Fruit fly (Drosophila melanogaster): Measurements from ENCODE around the gene GatB.

The GatB gene

DNA sequence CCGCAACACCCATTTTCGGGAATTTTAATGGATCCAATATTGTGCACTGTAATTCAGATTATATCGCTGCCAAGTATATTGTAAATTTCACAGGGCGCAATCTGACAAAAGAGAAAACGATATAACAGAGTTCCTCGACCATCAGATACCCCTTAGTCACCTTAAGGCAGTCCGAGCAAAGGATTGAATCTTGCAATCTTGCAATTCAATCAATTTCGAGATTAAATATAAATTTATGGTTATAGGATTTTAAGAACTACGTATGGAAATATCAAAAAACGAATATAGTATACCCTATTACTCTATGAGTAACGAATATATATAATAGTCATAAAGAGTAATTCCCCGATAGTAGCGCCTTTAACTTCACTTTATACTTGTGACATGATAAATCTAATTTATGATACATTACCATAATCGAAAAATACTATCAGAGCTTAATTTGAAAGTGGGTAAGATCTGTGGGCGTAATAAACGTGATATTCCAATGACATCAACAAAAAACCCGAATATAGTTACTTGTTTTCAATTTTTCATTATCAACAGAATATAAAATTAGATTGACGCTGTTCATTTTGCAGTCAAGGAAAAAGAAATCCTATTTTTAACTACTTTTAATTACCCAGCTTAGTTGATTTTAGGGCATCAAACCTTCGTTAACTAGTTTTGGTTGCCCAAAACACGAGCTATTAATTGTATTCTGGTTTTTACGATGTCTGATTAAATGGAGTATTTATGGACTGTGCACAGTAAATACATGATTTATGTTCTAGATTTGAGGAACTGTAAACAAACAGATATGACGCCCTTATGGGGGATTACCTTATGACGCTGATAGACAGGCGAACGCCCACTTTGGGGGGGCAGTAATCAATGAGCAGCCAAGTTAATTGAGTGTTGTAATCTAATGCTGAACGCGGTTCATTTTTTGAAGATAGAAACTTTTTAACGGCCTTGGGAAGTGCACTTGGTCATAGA lies 8.7 kb upstream of the GatB start:
- TF ChIP-seq noc (tag; optimal IDR thresholded peaks at IDR 0.05) = peak; percentile 85

DNA sequence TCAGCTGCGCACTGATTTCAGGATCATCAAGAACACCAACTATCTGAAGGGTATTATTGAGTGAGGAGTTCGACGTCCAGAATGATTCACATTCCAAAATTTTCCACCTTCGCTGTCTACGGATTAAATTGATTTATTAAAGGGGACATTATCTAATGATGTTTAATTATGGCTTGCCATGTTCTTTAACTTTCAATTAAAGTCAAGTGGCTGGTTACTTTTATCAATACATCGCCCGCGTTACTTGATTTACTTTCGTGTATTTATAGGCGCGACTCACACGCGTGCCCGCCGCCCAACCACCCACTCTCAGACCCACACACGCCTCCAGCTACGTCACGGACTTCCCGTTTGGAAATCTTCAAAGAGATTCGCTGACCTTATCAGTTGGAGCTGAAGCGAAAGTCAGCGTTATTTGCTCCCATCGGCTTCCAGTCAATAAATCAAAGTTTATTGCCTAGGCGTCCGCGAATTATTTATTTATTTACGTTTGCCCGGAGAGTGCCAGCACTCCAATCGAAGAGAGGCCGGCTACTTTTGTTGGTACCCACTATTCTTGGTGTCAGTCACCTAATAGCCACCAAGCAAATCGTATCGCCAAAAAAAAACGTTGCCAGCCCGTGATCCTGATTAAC lies 7.4 kb upstream of the GatB start, which contains the start of gene Npc2f:
Gene Npc2f (plus strand): TSS at position 585 of the 635 bp plus-strand sequence.
- TF ChIP-seq noc (tag; optimal IDR thresholded peaks at IDR 0.05) = peak; percentile 94

DNA sequence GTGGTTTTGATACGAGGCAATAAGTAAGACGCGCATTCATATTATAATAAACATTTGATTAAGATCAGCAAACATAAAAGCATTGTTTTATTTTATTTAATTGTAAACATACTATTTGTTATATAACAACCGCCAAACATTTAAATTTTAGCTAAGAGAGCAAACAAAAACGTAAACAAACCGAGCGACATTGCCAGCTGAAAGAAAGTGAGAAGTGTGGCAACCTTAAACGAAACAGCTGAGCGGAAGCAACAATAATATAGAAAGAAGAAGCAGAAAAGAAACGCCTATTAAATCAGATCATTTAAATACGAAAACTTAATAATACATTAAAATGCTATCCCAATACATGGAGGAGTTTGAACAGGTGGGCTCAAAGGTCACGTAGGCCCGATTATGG lies 4.5 kb upstream of the GatB start, which contains the start of gene Sec10:
Gene Sec10 (plus strand): TSS at position 252 of the 400 bp plus-strand sequence.
- no peak for TF ChIP-seq noc (tag; optimal IDR thresholded peaks at IDR 0.05)

DNA sequence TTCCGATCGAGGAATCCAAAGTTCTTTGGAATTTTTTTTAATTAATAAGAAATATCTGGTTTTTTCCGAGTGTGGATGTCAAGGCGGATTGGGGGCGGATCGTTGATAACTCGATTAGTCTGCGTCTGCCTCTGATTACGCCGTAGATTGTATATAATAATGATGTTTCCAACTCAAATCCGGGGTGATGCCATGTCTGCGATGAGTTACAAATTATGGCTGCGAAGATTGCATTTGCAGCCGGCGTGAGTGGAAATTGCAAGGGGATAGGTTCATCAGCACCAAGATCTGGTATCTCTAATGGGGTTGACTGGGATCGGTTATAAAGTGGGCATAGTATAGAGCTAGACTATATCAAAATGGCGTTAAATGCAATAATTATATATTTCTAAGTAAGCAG lies 7.7 kb downstream of the GatB start:
- no peak for TF ChIP-seq noc (tag; optimal IDR thresholded peaks at IDR 0.05)

DNA sequence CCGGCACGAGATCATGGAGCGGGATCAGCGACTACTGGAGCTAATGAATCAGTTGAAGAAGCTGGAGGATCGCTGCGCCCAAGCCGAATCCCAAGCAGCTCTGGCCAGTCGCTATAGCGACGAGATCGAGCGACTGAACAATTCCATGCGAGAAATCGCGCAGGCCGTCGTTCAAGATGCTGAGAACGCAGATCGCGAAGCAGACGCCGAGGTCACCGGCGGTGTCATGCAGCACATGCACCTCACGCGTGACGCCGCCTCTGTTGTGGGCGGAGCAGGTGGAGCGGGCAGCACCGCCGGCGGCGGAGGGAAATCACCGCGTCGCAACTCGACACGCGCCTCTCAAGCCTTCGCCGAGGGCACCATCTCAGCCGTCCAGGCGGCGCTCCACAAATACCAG lies 8.4 kb downstream of the GatB start:
- TF ChIP-seq noc (tag; optimal IDR thresholded peaks at IDR 0.05) = no peak

DNA sequence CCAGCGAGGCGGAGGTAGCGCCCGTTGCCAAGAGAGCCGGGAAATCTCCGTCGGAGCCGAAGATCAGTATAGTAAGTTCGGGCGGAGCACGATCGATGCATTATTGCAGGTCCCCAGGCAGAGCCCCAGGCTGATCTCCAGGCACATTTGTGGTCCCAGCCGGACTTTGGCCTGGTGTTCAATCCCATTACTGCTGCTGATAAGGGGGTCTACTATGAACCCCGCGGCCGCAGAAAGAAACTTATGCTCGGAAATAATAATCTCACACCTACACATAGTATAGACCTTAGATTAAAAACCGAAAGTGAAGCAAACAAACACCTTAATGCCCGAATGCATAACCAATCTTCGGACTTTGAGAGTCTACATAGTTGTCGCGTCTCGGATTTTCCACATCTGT lies 13.1 kb downstream of the GatB start:
- peak; percentile 37 for TF ChIP-seq noc (tag; optimal IDR thresholded peaks at IDR 0.05)

DNA sequence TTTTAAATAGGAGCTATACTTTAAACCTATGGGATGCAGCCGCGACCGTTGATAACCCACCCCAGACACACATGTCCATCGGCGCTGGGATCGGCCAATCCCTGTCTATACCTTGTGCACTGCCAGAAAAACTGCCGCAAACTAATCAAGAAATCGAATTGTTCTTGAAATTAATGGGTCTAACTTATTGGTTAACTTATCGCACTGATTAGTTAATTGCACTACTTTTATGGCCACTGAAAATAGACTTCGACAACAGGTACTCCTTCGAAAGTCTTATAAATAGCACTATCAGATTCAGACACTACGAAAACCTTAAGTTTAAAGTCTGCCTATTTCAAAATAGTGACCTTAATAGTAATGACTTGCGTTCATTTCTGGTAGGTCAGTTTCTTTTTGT lies 13.9 kb downstream of the GatB start, which contains the start of gene CG13607:
Gene CG13607 (minus strand): TSS at position 143 of the 400 bp plus-strand sequence.
- TF ChIP-seq noc (tag; optimal IDR thresholded peaks at IDR 0.05) = no peak

DNA sequence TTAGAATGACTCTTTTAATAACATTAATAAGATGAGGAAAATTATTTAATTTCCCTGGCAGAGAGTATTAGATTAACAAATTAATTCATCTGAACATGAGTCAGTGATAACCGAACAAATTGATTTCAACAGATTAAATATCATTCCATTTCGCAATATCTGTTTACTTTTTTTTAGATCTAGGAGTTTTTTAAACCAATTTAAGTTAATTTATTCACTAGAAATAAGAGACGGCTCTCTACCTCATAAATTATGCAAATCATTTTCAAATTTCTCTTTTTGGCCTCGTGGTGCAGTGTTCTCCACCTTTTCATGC lies 17.0 kb downstream of the GatB start, which contains the start of gene Root:
Gene Root (plus strand): TSS at position 217 of the 316 bp plus-strand sequence.
- no peak for TF ChIP-seq noc (tag; optimal IDR thresholded peaks at IDR 0.05)

DNA sequence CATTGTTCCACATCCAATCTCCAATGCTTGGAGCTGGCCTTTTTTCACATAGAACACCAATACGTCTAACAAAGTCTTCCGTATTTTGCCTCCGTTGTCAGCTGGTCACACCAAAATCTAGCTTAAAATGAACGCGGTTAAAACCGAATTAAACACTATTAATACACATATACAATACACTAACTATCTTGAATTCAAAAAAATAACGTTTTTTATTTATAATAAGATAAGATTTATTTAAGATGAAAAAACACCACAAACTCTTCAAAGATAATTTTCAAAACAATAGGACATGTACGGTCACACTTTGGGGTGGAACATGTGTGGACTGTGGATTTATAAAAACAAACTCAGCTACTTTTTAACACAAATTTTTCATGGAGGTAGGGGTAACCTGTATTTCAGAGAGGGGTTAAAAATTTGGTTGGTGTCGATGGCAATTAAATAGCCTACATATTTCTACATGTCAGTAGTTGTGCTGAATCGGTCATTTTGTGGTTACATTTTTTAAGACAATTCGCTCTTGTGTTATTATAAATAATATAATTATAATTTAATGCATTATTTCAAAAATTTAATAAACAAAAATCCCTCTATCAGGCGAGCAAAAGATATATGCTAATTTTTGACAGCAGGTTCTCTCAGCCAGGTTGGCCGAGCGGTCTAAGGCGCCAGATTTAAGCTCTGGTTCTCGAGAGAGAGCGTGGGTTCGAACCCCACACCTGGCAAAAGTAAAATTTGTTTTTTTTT lies 17.6 kb downstream of the GatB start, which contains the start of gene CG13605:
Gene CG13605 (minus strand): TSS at position 70 of the 750 bp plus-strand sequence.
- peak; percentile 67 for TF ChIP-seq noc (tag; optimal IDR thresholded peaks at IDR 0.05)

DNA sequence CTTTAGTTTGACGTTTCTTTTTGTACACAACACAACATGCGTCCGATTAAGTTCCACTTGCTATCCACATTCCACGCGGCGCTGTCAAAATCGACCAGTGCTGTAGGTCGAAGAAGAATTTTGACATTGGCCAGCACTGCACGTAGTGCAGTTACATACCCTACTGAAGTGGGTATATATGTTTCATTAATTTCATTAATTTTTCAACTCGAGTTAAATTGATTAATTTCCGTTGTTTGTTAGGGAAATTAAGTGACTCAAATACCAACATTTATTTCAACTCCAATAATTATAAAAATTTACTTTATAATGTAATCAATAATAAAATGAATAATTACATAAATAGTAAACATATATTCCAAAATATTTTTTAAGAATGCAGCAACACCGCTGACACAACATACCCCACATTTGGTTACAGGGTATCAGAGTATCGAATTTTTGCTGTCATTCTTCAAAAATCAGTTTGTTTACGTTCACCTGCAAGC lies 21.1 kb downstream of the GatB start, which contains the start of the genes eIF4EHP and CG18428:
Gene eIF4EHP (minus strand): TSS at position 59 of the 488 bp plus-strand sequence.
Gene CG18428 (plus strand): TSS at position 435 of the 488 bp plus-strand sequence.
- peak; percentile 100 for TF ChIP-seq noc (tag; optimal IDR thresholded peaks at IDR 0.05)

DNA sequence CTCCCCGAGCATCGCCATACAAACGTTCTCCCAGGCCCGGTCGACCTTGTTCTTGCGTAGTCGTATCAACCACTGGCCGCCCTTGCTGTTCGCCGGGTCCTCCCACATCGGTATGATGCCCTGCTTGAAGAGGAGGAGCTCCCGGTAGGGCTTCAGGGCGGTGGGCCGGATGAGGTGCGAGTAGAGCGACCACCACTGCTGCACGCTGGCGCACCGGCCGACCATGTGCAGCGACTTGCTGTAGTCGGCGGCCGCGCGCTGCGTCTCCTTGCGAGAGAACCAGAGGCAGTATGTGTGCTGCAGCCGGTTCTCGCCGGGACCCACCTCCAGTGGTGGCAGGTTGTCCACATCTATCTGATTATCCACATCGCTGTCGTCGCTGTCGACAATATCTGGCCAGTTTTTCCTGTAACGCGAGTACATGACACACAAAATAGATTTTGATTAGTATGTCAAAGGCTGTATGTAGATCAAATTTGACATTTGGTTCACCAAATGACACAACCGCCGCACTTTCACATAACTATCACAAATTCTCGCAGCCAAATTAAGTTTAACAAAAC lies 23.1 kb downstream of the GatB start, which contains the start of gene CG10694:
Gene CG10694 (plus strand): TSS at position 513 of the 563 bp plus-strand sequence.
- TF ChIP-seq noc (tag; optimal IDR thresholded peaks at IDR 0.05) = no peak

DNA sequence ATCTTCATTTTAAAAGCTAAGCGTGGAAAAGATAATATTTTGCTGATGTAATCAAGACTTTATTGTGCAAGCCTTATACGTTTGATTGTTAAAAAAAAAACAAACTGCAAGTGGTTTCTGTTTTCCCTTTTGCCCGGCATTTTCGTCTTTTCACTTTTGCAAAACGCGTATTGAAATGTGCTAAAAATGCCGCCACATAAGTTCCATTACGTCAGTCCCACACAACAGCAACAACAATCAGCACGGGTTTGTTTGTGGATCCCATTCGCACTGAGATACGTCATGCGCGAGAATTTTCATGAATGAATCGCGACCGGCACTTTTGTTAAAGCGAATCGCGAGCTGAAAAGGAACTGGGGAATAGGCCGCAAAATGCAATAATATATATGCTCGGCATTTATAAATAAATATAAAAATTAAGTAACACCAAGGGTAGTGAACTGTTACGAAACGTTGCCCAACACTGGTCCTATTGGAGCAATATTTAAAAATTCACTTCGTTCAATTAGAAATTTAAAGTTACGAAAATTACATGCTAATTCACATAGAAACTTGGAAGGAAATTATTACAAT lies 23.9 kb downstream of the GatB start:
- peak; percentile 70 for TF ChIP-seq noc (tag; optimal IDR thresholded peaks at IDR 0.05)

DNA sequence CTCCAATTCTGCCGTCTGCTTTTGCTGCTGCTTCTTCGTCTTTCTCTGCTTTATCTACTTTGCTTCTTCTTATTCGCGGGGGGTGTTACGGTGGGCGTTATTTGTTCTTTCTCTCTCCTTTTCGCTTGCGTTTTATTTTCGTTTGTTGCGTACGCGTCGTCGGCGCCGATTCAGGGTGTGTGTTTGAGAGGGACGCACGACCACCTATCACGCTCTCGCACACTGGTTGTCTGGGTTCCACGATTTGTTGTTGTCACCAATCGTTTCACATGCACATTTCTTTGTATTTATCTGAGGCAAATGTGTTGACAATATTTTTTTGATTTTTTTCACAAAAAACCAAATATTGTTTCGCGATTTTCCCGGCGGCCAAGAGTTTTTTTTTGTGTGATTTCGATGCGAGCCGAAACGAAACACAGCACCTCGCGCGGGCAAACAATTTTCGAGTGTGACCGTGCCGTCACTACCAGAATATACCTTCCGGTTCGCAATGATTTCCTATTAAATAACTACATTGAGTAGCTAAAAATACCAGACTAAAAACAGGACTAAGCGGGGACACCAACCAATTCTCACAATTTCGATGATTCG lies 24.6 kb downstream of the GatB start, which contains the start of gene Syx1A:
Gene Syx1A (minus strand): TSS at position 452 of the 591 bp plus-strand sequence.
- TF ChIP-seq noc (tag; optimal IDR thresholded peaks at IDR 0.05) = peak; percentile 62

All from whole organism, larva.